Fruit fly (Drosophila melanogaster): Measurements from ENCODE around the gene CG15056.

Gene CG15056

DNA sequence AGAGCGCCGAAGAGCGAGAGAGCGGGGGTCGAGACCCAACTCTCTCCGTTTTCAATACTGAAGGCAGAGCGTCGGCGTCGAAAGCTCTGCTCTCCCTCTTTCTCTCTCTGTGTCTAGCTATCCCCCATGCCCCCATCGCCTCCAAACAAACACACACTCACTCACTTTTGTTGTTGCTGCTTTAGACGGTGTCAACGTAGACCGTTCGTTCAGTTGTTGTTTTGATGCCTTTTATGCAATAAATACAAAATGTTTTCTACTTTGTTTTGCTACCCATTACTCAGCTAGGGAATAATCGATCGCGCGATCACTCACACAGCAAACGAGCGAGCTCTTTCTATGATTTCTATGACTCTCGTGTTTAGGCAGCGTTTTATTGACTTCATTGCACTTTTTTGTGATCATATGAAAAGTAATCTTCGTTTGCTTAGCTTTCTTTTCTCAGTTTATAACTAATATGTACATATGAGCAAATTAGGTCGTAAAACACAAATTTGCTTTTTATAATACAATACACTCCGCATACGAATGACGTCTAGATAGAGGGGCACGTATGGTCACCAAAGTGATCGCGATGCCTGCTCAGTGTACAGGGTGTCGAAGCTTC lies 10.5 kb upstream of the CG15056 start (continued):
- TF ChIP-seq gem (tag; optimal IDR thresholded peaks at IDR 0.05) (peak; percentile 59), az2 (GFP tag; optimal IDR thresholded peaks at IDR 0.05) (peak; percentile 12), CG18599 (GFP tag; optimal IDR thresholded peaks at IDR 0.05) (peak; percentile 1), Camta (GFP tag; optimal IDR thresholded peaks at IDR 0.05) (peak; percentile 1), CG10366 (GFP tag; IDR thresholded peaks at IDR 0.05) (no peak), gsb (GFP tag; IDR thresholded peaks at IDR 0.05) (no peak), emc (GFP tag; optimal IDR thresholded peaks at IDR 0.05) (peak; percentile 8), lmd (GFP tag; IDR thresholded peaks at IDR 0.05) (peak; percentile 36; the same call in 1 of the 2 replicates), Hey (tag; optimal IDR thresholded peaks at IDR 0.05) (no peak), p53 (GFP tag; optimal IDR thresholded peaks at IDR 0.05) (no peak), zen2 (GFP tag; IDR thresholded peaks at IDR 0.05; ENCODE audit: partially characterized antibody) (peak; percentile 76; the same call in 2 of the 3 replicates), fd96Cb (tag; optimal IDR thresholded peaks at IDR 0.05) (peak; percentile 10), Xbp1 (GFP tag; optimal IDR thresholded peaks at IDR 0.05) (peak; percentile 13), CG2129 (GFP tag; IDR thresholded peaks at IDR 0.05; ENCODE audit: partially characterized antibody) (no peak), aop (GFP tag; IDR thresholded peaks at IDR 0.05) (no peak), CG4282 (GFP tag; optimal IDR thresholded peaks at IDR 0.05) (no peak), Hr51 (GFP tag; optimal IDR thresholded peaks at IDR 0.05) (peak in 1 of 2 experiments; percentile 49), CG4730 (GFP tag; IDR thresholded peaks at IDR 0.05) (no peak), knrl (GFP tag; IDR thresholded peaks at IDR 0.05; ENCODE audit: partially characterized antibody) (no peak), Dip3 (GFP tag; optimal IDR thresholded peaks at IDR 0.05) (peak; percentile 18), CG12299 (tag; optimal IDR thresholded peaks at IDR 0.05) (no peak), usp (GFP tag; optimal IDR thresholded peaks at IDR 0.05) (no peak), CG9932 (GFP tag; IDR thresholded peaks at IDR 0.05) (no peak), Asciz (GFP tag; optimal IDR thresholded peaks at IDR 0.05) (peak; percentile 6), gt (GFP tag; IDR thresholded peaks at IDR 0.05) (no peak), eyg (GFP tag; optimal IDR thresholded peaks at IDR 0.05) (peak; percentile 2), CG18476 (GFP tag; optimal IDR thresholded peaks at IDR 0.05) (peak; percentile 4), CG10543 (GFP tag; optimal IDR thresholded peaks at IDR 0.05) (peak; percentile 63), CG1602 (GFP tag; optimal IDR thresholded peaks at IDR 0.05) (no peak), HLH54F (GFP tag; optimal IDR thresholded peaks at IDR 0.05) (peak; percentile 22), CG13624 (GFP tag; optimal IDR thresholded peaks at IDR 0.05) (peak; percentile 7), Oli (tag; optimal IDR thresholded peaks at IDR 0.05) (peak; percentile 51), H2.0 (GFP tag; IDR thresholded peaks at IDR 0.05) (no peak), lilli (GFP tag; optimal IDR thresholded peaks at IDR 0.05) (peak; percentile 12), zfh2 (GFP tag; optimal IDR thresholded peaks at IDR 0.05) (peak; percentile 33), Eip74EF (GFP tag; optimal IDR thresholded peaks at IDR 0.05) (no peak), CG32772 (GFP tag; IDR thresholded peaks at IDR 0.05) (peak; percentile 38), CG1792 (GFP tag; optimal IDR thresholded peaks at IDR 0.05) (peak; percentile 12), CG34422 (GFP tag; IDR thresholded peaks at IDR 0.05) (no peak; the same call in 2 of the 3 replicates), CG12659 (GFP tag; optimal IDR thresholded peaks at IDR 0.05) (peak; percentile 35), CG9609 (GFP tag; optimal IDR thresholded peaks at IDR 0.05) (peak; percentile 42), CG1233 (GFP tag; optimal IDR thresholded peaks at IDR 0.05) (no peak), Adf1 (GFP tag; IDR thresholded peaks at IDR 0.05) (peak; percentile 82; the same call in 1 of the 2 replicates), sna (GFP tag; IDR thresholded peaks at IDR 0.05; ENCODE audit: partially characterized antibody) (peak; percentile 46; the same call in 1 of the 2 replicates), HmgZ (tag; optimal IDR thresholded peaks at IDR 0.05) (peak; percentile 8), CoRest (tag; optimal IDR thresholded peaks at IDR 0.05) (peak; percentile 67), Rx (GFP tag; IDR thresholded peaks at IDR 0.05) (0 out of 2 replicates have a peak, but pooled peaks have one; percentile 21), CG10267 (tag; optimal IDR thresholded peaks at IDR 0.05) (no peak), Dp (GFP tag; optimal IDR thresholded peaks at IDR 0.05) (no peak), otp (GFP tag; IDR thresholded peaks at IDR 0.05) (no peak)
